Worm (Caenorhabditis elegans) whole organism, L4 larva: ENCODE measurements around the gene ser-2.

Source experiments
- F37D6.2 ChIP-seq: sonication (generic microtip); optimal IDR thresholded peaks from 2 replicates; lab custom pipeline; 2016; ENCODE audit warnings: mild to moderate bottlenecking, missing genetic modification characterization, missing compliant biosample characterization
- F44E2.7 ChIP-seq: fragments of 200-800 bp; sonication (Bioruptor generic); IDR thresholded peaks from 2 replicates; pipeline ENCODE4 v2.1.2; 2022; ENCODE audit warnings: missing genetic modification characterization, missing compliant biosample characterization
- T26A8.4 ChIP-seq: fragments of 200-800 bp; sonication (Bioruptor generic); IDR thresholded peaks from 2 replicates; pipeline ENCODE4 v1.3.6; 2022; ENCODE audit warnings: missing genetic modification characterization, missing compliant biosample characterization
- ZK337.2 ChIP-seq: fragments of 200-800 bp; sonication (Bioruptor generic); IDR thresholded peaks from 2 replicates; pipeline ENCODE4 v1.3.6; 2022; ENCODE audit warnings: missing genetic modification reagents, missing genetic modification characterization, missing compliant biosample characterization
- ZK546.5 ChIP-seq, 2 experiments: sonication (generic microtip); optimal IDR thresholded peaks; 2 replicates each; lab custom pipeline; 2017; ENCODE audit warnings: missing biosample characterization in 2 of 2, missing genetic modification characterization in 2 of 2
- aha-1 ChIP-seq: fragments of 150-350 bp; peaks from one replicate; lab custom pipeline; 2014; ENCODE audit warnings: missing biosample characterization, missing genetic modification characterization
- ama-1 ChIP-seq: fragments of 150-350 bp; optimal IDR thresholded peaks from 2 replicates; lab custom pipeline; 2014; ENCODE audit warnings: inconsistent platforms, mixed read lengths
- ceh-20 ChIP-seq: fragments of 200-800 bp; sonication (Bioruptor generic); IDR thresholded peaks from 2 replicates; pipeline ENCODE4 v1.3.6; 2022; ENCODE audit warnings: missing genetic modification reagents, missing genetic modification characterization, missing compliant biosample characterization
- cey-2 ChIP-seq: sonication (generic microtip); optimal IDR thresholded peaks from 3 replicates; lab custom pipeline; 2017; ENCODE audit warnings: missing genetic modification characterization, mild to moderate bottlenecking, missing compliant biosample characterization, antibody characterized with exemption, borderline replicate concordance; ENCODE audit not compliant: insufficient read depth
- ctbp-1 ChIP-seq: fragments of 200-800 bp; sonication (Bioruptor generic); IDR thresholded peaks from 2 replicates; pipeline ENCODE4 v1.3.6; 2022; ENCODE audit warnings: missing genetic modification reagents, missing genetic modification characterization, missing compliant biosample characterization
- daf-16 ChIP-seq, 3 experiments: sonication (generic microtip); optimal IDR thresholded peaks; 2 replicates each; lab custom pipeline; 2016 to 2017; ENCODE audit warnings: missing genetic modification characterization in 3 of 3, missing genetic modification reagents in 3 of 3, mild to moderate bottlenecking in 2 of 3, missing compliant biosample characterization in 2 of 3, missing biosample characterization in 1 of 3, moderate library complexity in 1 of 3
- daf-19 ChIP-seq: fragments of 200-800 bp; sonication (Bioruptor generic); conservative IDR thresholded peaks from 2 replicates; pipeline ENCODE4 v1.3.6; 2022; ENCODE audit warnings: missing genetic modification characterization, missing compliant biosample characterization
- dmd-9 ChIP-seq: fragments of 200-800 bp; sonication (Bioruptor generic); IDR thresholded peaks from 2 replicates; pipeline ENCODE4 v1.3.6; 2022; ENCODE audit warnings: missing genetic modification reagents, missing genetic modification characterization, missing compliant biosample characterization
- dve-1 ChIP-seq: sonication (generic microtip); optimal IDR thresholded peaks from 2 replicates; lab custom pipeline; 2017; ENCODE audit warnings: antibody characterized with exemption, mild to moderate bottlenecking, missing genetic modification characterization, missing compliant biosample characterization; ENCODE audit not compliant: insufficient read depth
- egl-27 ChIP-seq: sonication (generic microtip); optimal IDR thresholded peaks from 3 replicates; lab custom pipeline; 2017; ENCODE audit warnings: missing biosample characterization, missing genetic modification reagents, missing genetic modification characterization
- egl-43 ChIP-seq: fragments of 200-800 bp; sonication (Bioruptor generic); IDR thresholded peaks from 2 replicates; pipeline ENCODE4 v1.3.6; 2022; ENCODE audit warnings: missing genetic modification reagents, missing genetic modification characterization, missing compliant biosample characterization
- hif-1 ChIP-seq, 2 experiments: sonication (generic microtip); optimal IDR thresholded peaks; 2 replicates each; lab custom pipeline; 2016 to 2017; ENCODE audit warnings: missing compliant biosample characterization in 2 of 2, missing genetic modification characterization in 2 of 2, missing genetic modification reagents in 2 of 2, missing genotype in 2 of 2, mild to moderate bottlenecking in 1 of 2
- lin-1 ChIP-seq: fragments of 200-800 bp; sonication (Bioruptor generic); IDR thresholded peaks from 2 replicates; pipeline ENCODE4 v1.3.6; 2022; ENCODE audit warnings: missing genetic modification reagents, missing genetic modification characterization, missing compliant biosample characterization
- lin-13 ChIP-seq: fragments of 150-350 bp; optimal IDR thresholded peaks from 2 replicates; lab custom pipeline; 2014; ENCODE audit warnings: missing biosample characterization, missing genetic modification reagents, missing genetic modification characterization
- lin-15B ChIP-seq: fragments of 150-350 bp; sonication (generic microtip); optimal IDR thresholded peaks from 3 replicates; lab custom pipeline; 2014; ENCODE audit warnings: missing biosample characterization, missing genetic modification characterization
- lin-29 ChIP-seq: fragments of 200-800 bp; sonication (Bioruptor generic); IDR thresholded peaks from 2 replicates; pipeline ENCODE4 v1.3.6; 2022; ENCODE audit warnings: missing genetic modification reagents, missing genetic modification characterization, missing compliant biosample characterization
- lin-39 ChIP-seq: fragments of 150-350 bp; optimal IDR thresholded peaks from 2 replicates; lab custom pipeline; 2014; ENCODE audit warnings: missing biosample characterization, missing genetic modification reagents, missing genetic modification characterization
- lsy-2 ChIP-seq, 2 experiments: fragments of 150-350 bp in 1 of 2; sonication (generic microtip) in 1 of 2; optimal IDR thresholded peaks; 2 replicates each; lab custom pipeline; 2014 to 2017; ENCODE audit warnings: missing biosample characterization in 2 of 2, missing genetic modification characterization in 2 of 2
- mdl-1 ChIP-seq, 2 experiments: fragments of 150-350 bp in 1 of 2; sonication (generic microtip) in 1 of 2; optimal IDR thresholded peaks; 2 replicates each; lab custom pipeline; 2014 to 2017; ENCODE audit warnings: missing biosample characterization in 2 of 2, missing genetic modification characterization in 2 of 2
- mxl-3 ChIP-seq: fragments of 200-800 bp; sonication (Bioruptor generic); optimal IDR thresholded peaks from 2 replicates; lab custom pipeline; 2018; ENCODE audit warnings: mild to moderate bottlenecking, missing genetic modification characterization, missing compliant biosample characterization
- nhr-10 ChIP-seq: fragments of 150-350 bp; optimal IDR thresholded peaks from 2 replicates; lab custom pipeline; 2014; ENCODE audit warnings: missing biosample characterization, missing genetic modification characterization
- nhr-102 ChIP-seq: sonication (generic microtip); optimal IDR thresholded peaks from 2 replicates; lab custom pipeline; 2016; ENCODE audit warnings: mild to moderate bottlenecking, missing genetic modification characterization, moderate library complexity, missing compliant biosample characterization
- nhr-25 ChIP-seq: sonication (generic microtip); optimal IDR thresholded peaks from 2 replicates; lab custom pipeline; 2017; ENCODE audit warnings: missing genetic modification characterization, mild to moderate bottlenecking, missing compliant biosample characterization, antibody characterized with exemption, moderate library complexity, borderline replicate concordance; ENCODE audit not compliant: insufficient read depth
- nhr-28 ChIP-seq: fragments of 150-350 bp; optimal IDR thresholded peaks from 2 replicates; lab custom pipeline; 2014; ENCODE audit warnings: missing biosample characterization, missing genetic modification characterization
- nhr-42 ChIP-seq: fragments of 200-800 bp; sonication (Bioruptor generic); IDR thresholded peaks from 2 replicates; pipeline ENCODE4 v1.3.6; 2022; ENCODE audit warnings: missing genetic modification characterization, missing compliant biosample characterization
- pha-4 ChIP-seq, 2 experiments: fragments of 150-350 bp in 1 of 2; fragments of 200-800 bp in 1 of 2; sonication (Bioruptor generic) in 1 of 2; IDR thresholded peaks in 1 of 2; optimal IDR thresholded peaks in 1 of 2; 2 replicates each; pipeline versions ENCODE4 v1.3.6 to Lab custom; 2014 to 2022; ENCODE audit warnings: missing genetic modification characterization in 2 of 2, missing genetic modification reagents in 2 of 2, missing biosample characterization in 1 of 2, missing compliant biosample characterization in 1 of 2
- snpc-1.2 ChIP-seq: fragments of 200-800 bp; sonication (Bioruptor generic); IDR thresholded peaks from 2 replicates; pipeline ENCODE4 v1.3.6; 2022; ENCODE audit warnings: missing genetic modification reagents, missing genetic modification characterization, missing compliant biosample characterization
- spr-1 ChIP-seq: sonication (generic microtip); optimal IDR thresholded peaks from 2 replicates; lab custom pipeline; 2016; ENCODE audit warnings: mild to moderate bottlenecking, missing genetic modification characterization, missing compliant biosample characterization
- tra-1 ChIP-seq: fragments of 200-800 bp; sonication (Bioruptor generic); IDR thresholded peaks from 2 replicates; pipeline ENCODE4 v1.3.6; 2022; ENCODE audit warnings: missing genetic modification reagents, missing genetic modification characterization, missing compliant biosample characterization
- unc-39 ChIP-seq: sonication (generic microtip); optimal IDR thresholded peaks from 2 replicates; lab custom pipeline; 2017; ENCODE audit warnings: missing biosample characterization, missing genetic modification characterization
- unc-62 ChIP-seq, 3 experiments: fragments of 150-350 bp in 1 of 3; sonication (generic microtip); optimal IDR thresholded peaks in 2 of 3; peaks in 1 of 3; 1 replicate in 1 of 3; 2 replicates in 2 of 3; lab custom pipeline; 2014 to 2017; ENCODE audit warnings: missing biosample characterization in 3 of 3, missing genetic modification characterization in 3 of 3, missing genetic modification reagents in 3 of 3, missing genotype in 1 of 3
- vab-7 ChIP-seq: fragments of 200-800 bp; sonication (Bioruptor generic); IDR thresholded peaks from 2 replicates; pipeline ENCODE4 v1.3.6; 2022; ENCODE audit warnings: missing genetic modification reagents, missing genetic modification characterization, missing compliant biosample characterization
- zip-2 ChIP-seq: fragments of 150-350 bp; optimal IDR thresholded peaks from 2 replicates; lab custom pipeline; 2014; ENCODE audit warnings: missing biosample characterization, missing genetic modification characterization

The ser-2 gene

DNA sequence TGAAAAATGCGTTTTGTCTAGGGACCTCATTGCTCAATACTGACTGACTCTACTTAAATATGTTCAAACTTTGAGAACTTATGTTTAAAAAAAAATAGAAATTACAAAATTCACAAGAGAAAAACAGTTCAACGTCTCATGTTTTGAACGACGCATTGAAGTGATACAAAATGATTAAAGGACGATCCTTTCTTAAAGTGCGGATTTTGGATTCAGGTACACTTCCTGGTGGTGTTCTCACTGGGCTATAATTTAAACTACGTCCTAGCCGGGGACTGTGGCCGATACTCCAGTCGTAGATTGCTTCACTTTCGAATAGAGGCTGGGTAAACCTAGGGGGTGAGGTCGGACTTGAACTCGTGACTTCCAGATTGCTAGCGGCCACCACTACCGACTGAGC is 32.9 kb upstream of the ser-2 start:
- peak; percentile 50 for TF ChIP-seq aha-1 (tag; lab: Kevin White, UChicago)
- no peak for TF ChIP-seq lin-13 (GFP tag; lab: Kevin White, UChicago)
- TF ChIP-seq unc-62 (GFP tag; optimal IDR thresholded peaks at IDR 0.05 in 1 of 2; lab: Kevin White, UChicago) = peak in 1 of 2 experiments; percentile 61
- TF ChIP-seq unc-62 (tag; optimal IDR thresholded peaks at IDR 0.05; lab: Kevin White, UChicago) = no peak
- TF ChIP-seq nhr-10 (tag; lab: Kevin White, UChicago) = no peak
- TF ChIP-seq unc-39 (tag; lab: Kevin White, UChicago) = no peak
- no peak for TF ChIP-seq ZK337.2 (GFP tag; lab: Robert Waterston, UW)
- TF ChIP-seq lin-1 = no peak
- no peak for TF ChIP-seq nhr-42 (GFP tag; lab: Robert Waterston, UW)
- TF ChIP-seq dmd-9 = no peak
- no peak for TF ChIP-seq T26A8.4 (GFP tag; lab: Robert Waterston, UW)
- TF ChIP-seq egl-43 (GFP tag; lab: Robert Waterston, UW) = no peak
- TF ChIP-seq F37D6.2 (tag; lab: Kevin White, UChicago) = no peak
- TF ChIP-seq daf-19 = no peak
- no peak for TF ChIP-seq lin-39
- TF ChIP-seq ceh-20 (GFP tag; lab: Robert Waterston, UW) = no peak
- no peak for TF ChIP-seq F44E2.7

- TF ChIP-seq daf-16 (GFP tag; optimal IDR thresholded peaks at IDR 0.05; lab: Kevin White, UChicago) (no peak), daf-16 (tag; optimal IDR thresholded peaks at IDR 0.05; lab: Kevin White, UChicago) (peak; percentile 21), pha-4 (GFP tag; IDR thresholded peaks at IDR 0.05; lab: Robert Waterston, UW) (0 out of 2 replicates have a peak, but pooled peaks have one; percentile 27), pha-4 (tag; optimal IDR thresholded peaks at IDR 0.05; lab: Kevin White, UChicago) (peak; percentile 73), snpc-1.2 (GFP tag; lab: Robert Waterston, UW) (no peak)
Measured at ce11 chrX:15334897-15335296, 32.1 kb upstream of the ser-2 start.

ce11 chrX:15330664-15331063 is 27.9 kb upstream of the ser-2 start, which contains the start of gene Y15E3A.4:
Y15E3A.4 (plus strand) TSS chrX:15330964.
- TF ChIP-seq nhr-10 (tag; lab: Kevin White, UChicago) = no peak
- TF ChIP-seq tra-1 (GFP tag; lab: Robert Waterston, UW) = no peak
- TF ChIP-seq ctbp-1 (GFP tag; lab: Robert Waterston, UW) = no peak
- no peak for TF ChIP-seq zip-2 (tag; lab: Kevin White, UChicago)
- no peak for TF ChIP-seq vab-7
- no peak for TF ChIP-seq hif-1 (tag; optimal IDR thresholded peaks at IDR 0.05; lab: Kevin White, UChicago)
- no peak for TF ChIP-seq spr-1 (tag; lab: Kevin White, UChicago)
- TF ChIP-seq mdl-1 (tag; optimal IDR thresholded peaks at IDR 0.05; lab: Kevin White, UChicago) = no peak
- TF ChIP-seq lin-29 = no peak
- no peak for TF ChIP-seq lin-15B

ce11 chrX:15328343-15328742 is 25.6 kb upstream of the ser-2 start:
- TF ChIP-seq dve-1 (no peak), daf-16 (GFP tag; optimal IDR thresholded peaks at IDR 0.05; lab: Kevin White, UChicago) (no peak), daf-16 (tag; optimal IDR thresholded peaks at IDR 0.05; lab: Kevin White, UChicago) (no peak), cey-2 (tag; lab: Kevin White, UChicago) (no peak), unc-62 (GFP tag; optimal IDR thresholded peaks at IDR 0.05 in 1 of 2; lab: Kevin White, UChicago) (peak in 1 of 2 experiments; percentile 56), unc-62 (tag; optimal IDR thresholded peaks at IDR 0.05; lab: Kevin White, UChicago) (no peak), lin-15B (no peak)

- TF ChIP-seq lsy-2 (tag; optimal IDR thresholded peaks at IDR 0.05; lab: Kevin White, UChicago) = no peak
- TF ChIP-seq mxl-3 = peak; percentile 73
- TF ChIP-seq ZK546.5 (tag; optimal IDR thresholded peaks at IDR 0.05; lab: Kevin White, UChicago) = no peak
- no peak for TF ChIP-seq ama-1
- TF ChIP-seq ceh-20 (GFP tag; lab: Robert Waterston, UW) = no peak
- TF ChIP-seq aha-1 (tag; lab: Kevin White, UChicago) = peak; percentile 81
- peak; percentile 58 for TF ChIP-seq nhr-28 (tag; lab: Kevin White, UChicago)
- no peak for TF ChIP-seq egl-27 (tag; lab: Kevin White, UChicago)
- TF ChIP-seq mdl-1 (tag; optimal IDR thresholded peaks at IDR 0.05; lab: Kevin White, UChicago) = peak in 1 of 2 experiments; percentile 43
- no peak for TF ChIP-seq nhr-102 (tag; lab: Kevin White, UChicago)
- TF ChIP-seq nhr-25 (tag; lab: Kevin White, UChicago) = no peak
Measured at ce11 chrX:15327238-15327637, 24.5 kb upstream of the ser-2 start.
